Worm (Caenorhabditis elegans) whole organism, L4/young adult: ENCODE results near the gene Y70C5B.2.

Experiments used
- W03F9.2 ChIP-seq: fragments of 150-350 bp; optimal IDR thresholded peaks from 2 replicates; lab custom pipeline; 2014; ENCODE audit warnings: missing biosample characterization, missing genetic modification characterization
- dao-5 ChIP-seq: sonication (generic microtip); optimal IDR thresholded peaks from 2 replicates; lab custom pipeline; 2016; ENCODE audit warnings: missing genotype, missing genetic modification characterization, moderate library complexity, missing compliant biosample characterization

- TF ChIP-seq dao-5 (tag; lab: Kevin White, UChicago) (no peak), W03F9.2 (tag; lab: Kevin White, UChicago) (no peak)
These were observed 5.9 kb upstream of the Y70C5B.2 start, which contains the start of gene F14F8.14 for ce11 chrV:16666647-16667046.
